Fruit fly (Drosophila melanogaster) whole organism, embryonic: ENCODE data around the gene CG5968.

Experiments
- CG11398 ChIP-seq: fragments of 200-800 bp; sonication (Bioruptor generic); optimal IDR thresholded peaks from 2 replicates; lab custom pipeline; 2016; ENCODE audit warnings: missing biosample characterization, missing genetic modification characterization
- CG1529 ChIP-seq: fragments of 200-800 bp; sonication (Bioruptor generic); optimal IDR thresholded peaks from 3 replicates; lab custom pipeline; 2018; ENCODE audit warnings: missing biosample characterization, missing genetic modification characterization
- CG17829 ChIP-seq: fragments of 200-800 bp; optimal IDR thresholded peaks from 2 replicates; lab custom pipeline; 2019; ENCODE audit warnings: missing biosample characterization, mild to moderate bottlenecking, missing genetic modification characterization, moderate library complexity
- CG18262 ChIP-seq: fragments of 200-800 bp; optimal IDR thresholded peaks from 3 replicates; lab custom pipeline; 2019; ENCODE audit warnings: missing biosample characterization, mild to moderate bottlenecking, missing genetic modification characterization, moderate library complexity
- CG18599 ChIP-seq: fragments of 200-800 bp; sonication (Bioruptor generic); optimal IDR thresholded peaks from 3 replicates; lab custom pipeline; 2017; ENCODE audit warnings: missing biosample characterization, missing genetic modification characterization, mild to moderate bottlenecking, moderate library complexity, missing genetic modification reagents
- CG30403 ChIP-seq: fragments of 200-800 bp; sonication (Bioruptor generic); optimal IDR thresholded peaks from 3 replicates; lab custom pipeline; 2016; ENCODE audit warnings: missing biosample characterization, missing genetic modification characterization
- CG3726 ChIP-seq: fragments of 200-800 bp; sonication (Bioruptor generic); IDR thresholded peaks from 3 replicates; pipeline ENCODE4, ENCODE4 v1.3.6; 2022; ENCODE audit warnings: missing biosample characterization, missing genetic modification characterization
- CG4707 ChIP-seq: fragments of 200-800 bp; sonication (Bioruptor generic); optimal IDR thresholded peaks from 2 replicates; lab custom pipeline; 2018; ENCODE audit warnings: missing biosample characterization, mild to moderate bottlenecking, missing genetic modification characterization, moderate library complexity
- CG7745 ChIP-seq: fragments of 200-800 bp; sonication (Bioruptor generic); optimal IDR thresholded peaks from 2 replicates; lab custom pipeline; 2018; ENCODE audit warnings: missing biosample characterization, mild to moderate bottlenecking, missing genetic modification characterization, moderate library complexity
- CG7987 ChIP-seq: fragments of 200-800 bp; sonication (Bioruptor generic); optimal IDR thresholded peaks from 2 replicates; lab custom pipeline; 2018; ENCODE audit warnings: missing biosample characterization, mild to moderate bottlenecking, missing genetic modification characterization, moderate library complexity
- CG9797 ChIP-seq: fragments of 200-800 bp; sonication (Bioruptor generic); optimal IDR thresholded peaks from 3 replicates; lab custom pipeline; 2018; ENCODE audit warnings: missing biosample characterization, mild to moderate bottlenecking, missing genetic modification characterization
- CHES-1-like ChIP-seq: fragments of 200-800 bp; sonication (Bioruptor generic); optimal IDR thresholded peaks from 2 replicates; lab custom pipeline; 2016; ENCODE audit warnings: missing biosample characterization, missing genetic modification characterization
- Drgx ChIP-seq: fragments of 200-800 bp; sonication (Bioruptor generic); IDR thresholded peaks from 2 replicates; pipeline ENCODE4 v1.3.6; 2022; ENCODE audit warnings: missing biosample characterization, missing genetic modification characterization
- Elba2 ChIP-seq: fragments of 200-800 bp; sonication (Bioruptor generic); optimal IDR thresholded peaks from 3 replicates; lab custom pipeline; 2016; ENCODE audit warnings: missing biosample characterization, missing genetic modification characterization
- Ets97D ChIP-seq: fragments of 200-800 bp; sonication (Bioruptor generic); optimal IDR thresholded peaks from 3 replicates; lab custom pipeline; 2016; ENCODE audit warnings: missing biosample characterization, missing genetic modification characterization
- Fer2 ChIP-seq: fragments of 200-800 bp; sonication (Bioruptor generic); optimal IDR thresholded peaks from 2 replicates; lab custom pipeline; 2018; ENCODE audit warnings: missing biosample characterization, mild to moderate bottlenecking, missing genetic modification characterization, moderate library complexity
- HLH54F ChIP-seq: fragments of 200-800 bp; sonication (Bioruptor generic); optimal IDR thresholded peaks from 3 replicates; lab custom pipeline; 2016; ENCODE audit warnings: missing biosample characterization, missing genetic modification characterization
- Kr ChIP-seq: fragments of 200-800 bp; sonication (Bioruptor generic); optimal IDR thresholded peaks from 2 replicates; lab custom pipeline; 2017; ENCODE audit warnings: missing biosample characterization, mild to moderate bottlenecking, missing genetic modification characterization
- Optix ChIP-seq: fragments of 200-800 bp; sonication (Bioruptor generic); IDR thresholded peaks from 3 replicates; pipeline ENCODE4 v1.3.6; 2022; ENCODE audit warnings: missing biosample characterization, missing genetic modification characterization
- Pdp1 ChIP-seq, 2 experiments: fragments of 200-800 bp; sonication (Bioruptor generic); optimal IDR thresholded peaks; 3 replicates each; lab custom pipeline; 2016; ENCODE audit warnings: missing biosample characterization in 2 of 2, missing genetic modification characterization in 2 of 2, mild to moderate bottlenecking in 1 of 2, moderate library complexity in 1 of 2
- Sry-δ ChIP-seq: fragments of 200-800 bp; sonication (Bioruptor generic); optimal IDR thresholded peaks from 2 replicates; lab custom pipeline; 2016; ENCODE audit warnings: missing biosample characterization, missing genetic modification characterization
- abd-A ChIP-seq: fragments of 200-800 bp; sonication (Bioruptor generic); optimal IDR thresholded peaks from 3 replicates; lab custom pipeline; 2019; ENCODE audit warnings: missing biosample characterization, mild to moderate bottlenecking, missing genetic modification characterization, moderate library complexity
- al ChIP-seq: fragments of 200-800 bp; sonication (Bioruptor generic); IDR thresholded peaks from 2 replicates; pipeline ENCODE4 v1.3.6; 2022; ENCODE audit warnings: missing biosample characterization, missing genetic modification characterization
- ara ChIP-seq: fragments of 200-800 bp; sonication (Bioruptor generic); IDR thresholded peaks from 2 replicates; pipeline ENCODE4 v1.3.6; 2022; ENCODE audit warnings: missing biosample characterization, missing genetic modification characterization
- bab2 ChIP-seq: fragments of 200-800 bp; sonication (Bioruptor generic); optimal IDR thresholded peaks from 2 replicates; lab custom pipeline; 2016; ENCODE audit warnings: missing biosample characterization, missing genetic modification characterization
- br ChIP-seq: fragments of >200 bp; optimal IDR thresholded peaks from 2 replicates; lab custom pipeline; 2017
- chinmo ChIP-seq: fragments of 200-800 bp; sonication (Bioruptor generic); IDR thresholded peaks from 4 replicates; pipeline ENCODE4 v1.3.6; 2022; ENCODE audit warnings: missing biosample characterization, missing genetic modification characterization; ENCODE audit not compliant: partially characterized antibody
- crp ChIP-seq, 2 experiments: fragments of 200-800 bp; sonication (Bioruptor generic); optimal IDR thresholded peaks; 2 replicates in 1 of 2; 3 replicates in 1 of 2; lab custom pipeline; 2017; ENCODE audit warnings: missing biosample characterization in 2 of 2, missing genetic modification characterization in 2 of 2, mild to moderate bottlenecking in 1 of 2, moderate library complexity in 1 of 2
- dm ChIP-seq: fragments of 200-800 bp; sonication (Bioruptor generic); optimal IDR thresholded peaks from 3 replicates; lab custom pipeline; 2016; ENCODE audit warnings: missing biosample characterization, missing genetic modification characterization
- gcm ChIP-seq: fragments of 200-800 bp; sonication (Bioruptor generic); optimal IDR thresholded peaks from 2 replicates; lab custom pipeline; 2019; ENCODE audit warnings: missing biosample characterization, mild to moderate bottlenecking, missing genetic modification characterization, moderate library complexity
- gsb-n ChIP-seq: fragments of 200-800 bp; sonication (Bioruptor generic); optimal IDR thresholded peaks from 3 replicates; lab custom pipeline; 2018; ENCODE audit warnings: missing biosample characterization, mild to moderate bottlenecking, missing genetic modification characterization
- h ChIP-seq: fragments of >200 bp; optimal IDR thresholded peaks from 2 replicates; lab custom pipeline; 2017
- klu ChIP-seq: fragments of 200-800 bp; sonication (Bioruptor generic); IDR thresholded peaks from 2 replicates; pipeline ENCODE4 v1.3.6; 2022; ENCODE audit warnings: missing biosample characterization, missing genetic modification characterization
- lilli ChIP-seq: fragments of 200-800 bp; sonication (Bioruptor generic); optimal IDR thresholded peaks from 3 replicates; lab custom pipeline; 2016; ENCODE audit warnings: missing biosample characterization, missing genetic modification characterization
- mirr ChIP-seq: fragments of 200-800 bp; sonication (Bioruptor generic); optimal IDR thresholded peaks from 3 replicates; lab custom pipeline; 2018; ENCODE audit warnings: missing biosample characterization, mild to moderate bottlenecking, missing genetic modification characterization
- nerfin-2 ChIP-seq: fragments of 200-800 bp; sonication (Bioruptor generic); IDR thresholded peaks from 2 replicates; pipeline ENCODE4 v1.3.6; 2022; ENCODE audit warnings: missing biosample characterization, missing genetic modification characterization; ENCODE audit not compliant: partially characterized antibody
- nom ChIP-seq: fragments of 200-800 bp; sonication (Bioruptor generic); optimal IDR thresholded peaks from 2 replicates; lab custom pipeline; 2017; ENCODE audit warnings: missing biosample characterization, missing genetic modification characterization, mild to moderate bottlenecking, moderate library complexity, missing genetic modification reagents
- p53 ChIP-seq: fragments of 200-800 bp; sonication (Bioruptor generic); optimal IDR thresholded peaks from 2 replicates; lab custom pipeline; 2016; ENCODE audit warnings: missing biosample characterization, missing genetic modification characterization
- pan ChIP-seq, 4 experiments: fragments of >200 bp in 3 of 4; fragments of 200-800 bp in 1 of 4; sonication (Bioruptor generic) in 1 of 4; optimal IDR thresholded peaks in 3 of 4; IDR thresholded peaks in 1 of 4; 2 replicates each; pipeline versions ENCODE4 v1.3.6 to Lab custom; 2017 to 2022; ENCODE audit warnings: missing biosample characterization in 2 of 4, missing genetic modification characterization in 2 of 4, mixed read lengths in 1 of 4
- pnt ChIP-seq: fragments of 200-800 bp; sonication (Bioruptor generic); optimal IDR thresholded peaks from 3 replicates; lab custom pipeline; 2016; ENCODE audit warnings: missing biosample characterization, missing genetic modification characterization
- psq ChIP-seq: fragments of 200-800 bp; sonication (Bioruptor generic); optimal IDR thresholded peaks from 2 replicates; lab custom pipeline; 2017; ENCODE audit warnings: missing biosample characterization, missing genetic modification characterization
- pzg ChIP-seq: fragments of 200-800 bp; sonication (Bioruptor generic); optimal IDR thresholded peaks from 3 replicates; lab custom pipeline; 2018; ENCODE audit warnings: missing biosample characterization, mild to moderate bottlenecking, missing genetic modification characterization, moderate library complexity
- row ChIP-seq: fragments of 200-800 bp; sonication (Bioruptor generic); IDR thresholded peaks from 3 replicates; pipeline ENCODE4 v1.3.6; 2022; ENCODE audit warnings: missing biosample characterization, missing genetic modification characterization
- schlank ChIP-seq: fragments of 200-800 bp; sonication (Bioruptor generic); optimal IDR thresholded peaks from 2 replicates; lab custom pipeline; 2018; ENCODE audit warnings: missing biosample characterization, mild to moderate bottlenecking, missing genetic modification characterization
- seq ChIP-seq: fragments of 200-800 bp; sonication (Bioruptor generic); IDR thresholded peaks from 2 replicates; pipeline ENCODE4 v1.3.6; 2022; ENCODE audit warnings: missing biosample characterization, missing genetic modification characterization
- sr ChIP-seq: fragments of 200-800 bp; sonication (Bioruptor generic); IDR thresholded peaks from 3 replicates; pipeline ENCODE4 v1.3.6; 2022; ENCODE audit warnings: missing biosample characterization, missing genetic modification characterization
- tna ChIP-seq: fragments of 200-800 bp; sonication (Bioruptor generic); IDR thresholded peaks from 2 replicates; pipeline ENCODE4 v1.3.6; 2022; ENCODE audit warnings: missing biosample characterization, missing genetic modification characterization; ENCODE audit not compliant: partially characterized antibody
- toy ChIP-seq: fragments of 200-800 bp; sonication (Bioruptor generic); IDR thresholded peaks from 2 replicates; pipeline ENCODE4 v1.3.6; 2022; ENCODE audit warnings: missing biosample characterization, missing genetic modification characterization
- twi ChIP-seq: fragments of 200-800 bp; optimal IDR thresholded peaks from 2 replicates; lab custom pipeline; 2019; ENCODE audit warnings: missing biosample characterization, mild to moderate bottlenecking, missing genetic modification characterization, moderate library complexity
- wdn ChIP-seq: fragments of 200-800 bp; sonication (Bioruptor generic); IDR thresholded peaks from 2 replicates; pipeline ENCODE4 v1.3.6; 2022; ENCODE audit warnings: missing biosample characterization, missing genetic modification characterization
- wor ChIP-seq: fragments of 200-800 bp; sonication (Bioruptor generic); IDR thresholded peaks from 2 replicates; pipeline ENCODE4 v1.3.6; 2022; ENCODE audit warnings: missing biosample characterization, missing genetic modification characterization
- zen ChIP-seq: fragments of 200-800 bp; sonication (Bioruptor generic); optimal IDR thresholded peaks from 3 replicates; lab custom pipeline; 2018; ENCODE audit warnings: missing biosample characterization, mild to moderate bottlenecking, missing genetic modification characterization, moderate library complexity

CG5968 gene

DNA sequence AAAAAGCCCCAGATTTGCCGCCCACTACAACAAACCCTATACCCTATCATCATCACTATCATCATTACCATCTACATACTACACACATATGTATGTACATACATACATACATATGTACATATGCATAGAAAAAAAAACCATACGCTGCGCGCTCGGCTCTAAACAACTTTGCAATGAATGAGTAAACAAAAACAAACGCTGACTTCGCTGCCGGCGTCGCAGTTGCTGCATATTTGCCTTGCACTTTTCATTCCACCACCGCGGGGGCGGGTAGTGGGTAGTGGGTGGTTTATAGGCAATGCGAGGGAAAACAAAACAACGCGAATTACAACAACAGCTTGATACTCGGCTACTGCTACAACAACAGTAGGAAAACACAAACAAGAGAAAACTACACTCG is 26.7 kb downstream of the CG5968 start (continued):
- TF ChIP-seq CG17829 (tag; lab: Kevin White, UChicago) (no peak), nom (peak; percentile 71), ara (no peak), CHES-1-like (no peak), wdn (no peak), CG3726 (GFP tag; lab: Robert Waterston, UW) (no peak), p53 (GFP tag; lab: Kevin White, UChicago) (no peak), gcm (GFP tag; lab: Kevin White, UChicago) (no peak), pnt (GFP tag; lab: Kevin White, UChicago) (no peak), schlank (tag; lab: Kevin White, UChicago) (no peak), Ets97D (GFP tag; lab: Kevin White, UChicago) (no peak), dm (GFP tag; lab: Kevin White, UChicago) (no peak), nerfin-2 (GFP tag; lab: Robert Waterston, UW) (no peak), br (lab: Kevin White, UChicago) (no peak), CG1529 (GFP tag; lab: Kevin White, UChicago) (peak; percentile 29), Drgx (GFP tag; lab: Robert Waterston, UW) (peak; percentile 71), bab2 (GFP tag; lab: Kevin White, UChicago) (no peak), mirr (no peak), klu (no peak), pan (optimal IDR thresholded peaks at IDR 0.05; lab: Kevin White, UChicago) (no peak), pan (GFP tag; optimal IDR thresholded peaks at IDR 0.05 in 1 of 2, IDR thresholded peaks at IDR 0.05 in 1 of 2) (no peak), CG9797 (GFP tag; lab: Kevin White, UChicago) (no peak), HLH54F (GFP tag; lab: Kevin White, UChicago) (no peak), abd-A (tag; lab: Kevin White, UChicago) (no peak), psq (GFP tag; lab: Kevin White, UChicago) (no peak), row (GFP tag; lab: Robert Waterston, UW) (no peak), pzg (GFP tag; lab: Kevin White, UChicago) (no peak), CG18599 (no peak), gsb-n (no peak), Kr (GFP tag; lab: Kevin White, UChicago) (no peak), Optix (GFP tag; lab: Robert Waterston, UW) (no peak), CG30403 (GFP tag; lab: Kevin White, UChicago) (no peak), al (GFP tag; lab: Robert Waterston, UW) (no peak), Fer2 (no peak), CG4707 (GFP tag; lab: Kevin White, UChicago) (peak; percentile 52), toy (GFP tag; lab: Robert Waterston, UW) (no peak), tna (no peak), Sry-δ (GFP tag; lab: Kevin White, UChicago) (no peak), CG7987 (GFP tag; lab: Kevin White, UChicago) (peak; percentile 39), crp (GFP tag; optimal IDR thresholded peaks at IDR 0.05; lab: Kevin White, UChicago) (no peak), CG7745 (tag; lab: Kevin White, UChicago) (no peak), sr (0 out of 3 replicates have a peak, but pooled peaks have one; percentile 38), h (lab: Kevin White, UChicago) (no peak), seq (GFP tag; lab: Robert Waterston, UW) (no peak), twi (tag; lab: Kevin White, UChicago) (peak; percentile 44), CG18262 (no peak), CG11398 (GFP tag; lab: Kevin White, UChicago) (no peak), chinmo (no peak), Elba2 (GFP tag; lab: Kevin White, UChicago) (no peak), lilli (no peak), Pdp1 (GFP tag; optimal IDR thresholded peaks at IDR 0.05; lab: Kevin White, UChicago) (no peak), wor (GFP tag; lab: Robert Waterston, UW) (no peak), zen (tag; lab: Kevin White, UChicago) (no peak)
